Worm (Caenorhabditis elegans) whole organism, L3 larva: ENCODE measurements around the gene R52.5.

Experiments used
- lin-39 ChIP-seq: fragments of 150-350 bp; optimal IDR thresholded peaks from 2 replicates; lab custom pipeline; 2018; ENCODE audit warnings: missing biosample characterization, missing genetic modification reagents, missing genetic modification characterization
- unc-39 ChIP-seq: sonication (generic microtip); optimal IDR thresholded peaks from 4 replicates; lab custom pipeline; 2017; ENCODE audit warnings: missing biosample characterization, missing genetic modification characterization

DNA sequence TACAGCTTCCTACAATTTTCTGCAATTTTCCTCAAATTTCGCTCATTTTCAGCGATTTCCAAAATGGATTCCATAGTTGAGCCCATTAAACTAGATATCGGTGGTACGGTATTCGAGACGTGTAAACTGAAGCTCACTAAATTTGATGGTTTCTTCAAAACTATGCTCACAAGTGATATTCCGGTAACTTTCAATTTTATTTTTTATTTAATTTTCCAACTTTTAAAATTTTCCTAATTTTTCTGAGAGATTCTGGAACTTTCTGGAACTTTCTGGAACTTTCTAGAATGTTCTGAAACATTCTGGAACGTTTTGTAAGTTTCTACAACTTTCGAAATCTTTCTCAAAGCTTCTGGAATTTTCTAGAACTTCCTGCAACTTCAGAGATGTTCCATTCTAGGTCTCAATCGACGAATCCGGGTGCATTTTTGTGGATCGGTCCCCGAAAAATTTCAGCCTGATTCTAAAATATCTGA, 37.1 kb upstream of the R52.5 start, which contains the start of gene C40A11.2:
- TF ChIP-seq lin-39 (tag; lab: Kevin White, UChicago) (no peak), unc-39 (tag; lab: Kevin White, UChicago) (no peak)
